Worm (Caenorhabditis elegans) whole organism, young adult: ENCODE data around the gene C56G2.4.

Source experiments
- F10E7.11 ChIP-seq: sonication (generic microtip); optimal IDR thresholded peaks from 2 replicates; lab custom pipeline; 2017; ENCODE audit warnings: mild to moderate bottlenecking, missing genetic modification characterization, moderate library complexity, missing compliant biosample characterization
- F33H1.4 ChIP-seq: fragments of 200-800 bp; sonication (Bioruptor generic); IDR thresholded peaks from 2 replicates; pipeline ENCODE4 v1.3.6; 2022; ENCODE audit warnings: missing genetic modification reagents, missing genetic modification characterization, missing compliant biosample characterization
- F37B4.10 ChIP-seq: fragments of 200-800 bp; sonication (Bioruptor generic); IDR thresholded peaks from 2 replicates; pipeline ENCODE4 v1.3.6; 2022; ENCODE audit warnings: missing genetic modification characterization, missing compliant biosample characterization
- F39B2.1 ChIP-seq: fragments of 200-800 bp; sonication (Bioruptor generic); IDR thresholded peaks from 2 replicates; pipeline ENCODE4 v1.3.6; 2022; ENCODE audit warnings: missing genetic modification reagents, missing genetic modification characterization, missing compliant biosample characterization
- F57C9.4 ChIP-seq: sonication (generic microtip); optimal IDR thresholded peaks from 2 replicates; lab custom pipeline; 2017; ENCODE audit warnings: mild to moderate bottlenecking, missing genetic modification characterization, missing compliant biosample characterization
- K11D2.4 ChIP-seq: fragments of 200-800 bp; sonication (Bioruptor generic); IDR thresholded peaks from 2 replicates; pipeline ENCODE4 v1.3.6; 2022; ENCODE audit warnings: missing genetic modification reagents, missing genetic modification characterization, missing compliant biosample characterization
- akir-1 ChIP-seq: fragments of 200-800 bp; sonication (Bioruptor generic); optimal IDR thresholded peaks from 2 replicates; lab custom pipeline; 2018; ENCODE audit warnings: mild to moderate bottlenecking, missing genetic modification characterization, moderate library complexity, missing compliant biosample characterization
- ama-1 ChIP-seq, 3 experiments: fragments of 150-350 bp in 1 of 3; sonication (generic microtip) in 2 of 3; optimal IDR thresholded peaks; 2 replicates each; lab custom pipeline; 2014 to 2018; ENCODE audit warnings: missing biosample characterization in 2 of 3, missing genetic modification characterization in 2 of 3, missing genetic modification reagents in 2 of 3
- aptf-3 ChIP-seq: fragments of 200-800 bp; sonication (Bioruptor generic); IDR thresholded peaks from 2 replicates; pipeline ENCODE4 v1.3.6; 2022; ENCODE audit warnings: missing genetic modification characterization, missing compliant biosample characterization
- attf-3 ChIP-seq: fragments of 200-800 bp; sonication (Bioruptor generic); conservative IDR thresholded peaks from 2 replicates; pipeline ENCODE4 v1.3.6; 2022; ENCODE audit warnings: missing genetic modification reagents, missing genetic modification characterization, missing compliant biosample characterization
- attf-6 ChIP-seq: fragments of 200-800 bp; sonication (Bioruptor generic); IDR thresholded peaks from 2 replicates; pipeline ENCODE4 v1.3.6; 2022; ENCODE audit warnings: missing genetic modification reagents, missing genetic modification characterization, missing compliant biosample characterization
- bed-1 ChIP-seq: fragments of 200-800 bp; sonication (Bioruptor generic); IDR thresholded peaks from 2 replicates; pipeline ENCODE4 v1.3.6; 2022; ENCODE audit warnings: missing genetic modification reagents, missing genetic modification characterization, missing compliant biosample characterization
- bed-2 ChIP-seq: fragments of 200-800 bp; sonication (Bioruptor generic); IDR thresholded peaks from 2 replicates; pipeline ENCODE4 v1.3.6; 2022; ENCODE audit warnings: missing genetic modification reagents, missing genetic modification characterization, missing compliant biosample characterization
- cebp-1 ChIP-seq, 2 experiments: fragments of 200-800 bp in 1 of 2; sonication (Bioruptor generic) in 1 of 2; sonication (generic microtip) in 1 of 2; IDR thresholded peaks in 1 of 2; optimal IDR thresholded peaks in 1 of 2; 2 replicates each; pipeline versions ENCODE4 v1.3.6 to Lab custom; 2017 to 2022; ENCODE audit warnings: missing compliant biosample characterization in 2 of 2, missing genetic modification characterization in 2 of 2, mild to moderate bottlenecking in 1 of 2, missing genetic modification reagents in 1 of 2, moderate library complexity in 1 of 2
- cebp-2 ChIP-seq: fragments of 200-800 bp; sonication (Bioruptor generic); IDR thresholded peaks from 2 replicates; pipeline ENCODE4 v1.3.6; 2022; ENCODE audit warnings: missing genetic modification characterization, missing compliant biosample characterization
- ceh-100 ChIP-seq: fragments of 200-800 bp; sonication (Bioruptor generic); IDR thresholded peaks from 2 replicates; pipeline ENCODE4 v1.3.6; 2022; ENCODE audit warnings: missing genetic modification reagents, missing genetic modification characterization, missing compliant biosample characterization
- ceh-58 ChIP-seq: fragments of 200-800 bp; sonication (Bioruptor generic); IDR thresholded peaks from 2 replicates; pipeline ENCODE4 v1.3.6; 2022; ENCODE audit warnings: missing genetic modification characterization, missing compliant biosample characterization
- dox-1 ChIP-seq: fragments of 200-800 bp; sonication (Bioruptor generic); IDR thresholded peaks from 2 replicates; pipeline ENCODE4 v1.3.6; 2022; ENCODE audit warnings: missing genetic modification reagents, missing genetic modification characterization, missing compliant biosample characterization
- dpff-1 ChIP-seq: sonication (generic microtip); optimal IDR thresholded peaks from 2 replicates; lab custom pipeline; 2017; ENCODE audit warnings: mild to moderate bottlenecking, missing genetic modification characterization, missing compliant biosample characterization
- egl-44 ChIP-seq: fragments of 200-800 bp; sonication (Bioruptor generic); IDR thresholded peaks from 2 replicates; pipeline ENCODE4 v1.3.6; 2022; ENCODE audit warnings: missing genetic modification reagents, missing genetic modification characterization, missing compliant biosample characterization
- him-1 ChIP-seq: sonication (generic microtip); optimal IDR thresholded peaks from 2 replicates; lab custom pipeline; 2016; ENCODE audit warnings: missing genotype, missing genetic modification reagents, missing genetic modification characterization, missing compliant biosample characterization
- hmg-1.2 ChIP-seq: fragments of 200-800 bp; sonication (Bioruptor generic); IDR thresholded peaks from 2 replicates; pipeline ENCODE4 v1.3.6; 2022; ENCODE audit warnings: missing genetic modification reagents, missing genetic modification characterization, missing compliant biosample characterization
- hmg-20 ChIP-seq: fragments of 200-800 bp; sonication (Bioruptor generic); IDR thresholded peaks from 2 replicates; pipeline ENCODE4 v1.3.6; 2022; ENCODE audit warnings: missing genetic modification reagents, missing genetic modification characterization, missing compliant biosample characterization
- lag-1 ChIP-seq: fragments of 200-800 bp; sonication (Bioruptor generic); IDR thresholded peaks from 2 replicates; pipeline ENCODE4 v1.3.6; 2022; ENCODE audit warnings: missing genetic modification reagents, missing genetic modification characterization, missing compliant biosample characterization
- let-526 ChIP-seq: fragments of 200-800 bp; sonication (Bioruptor generic); IDR thresholded peaks from 2 replicates; pipeline ENCODE4 v1.3.6; 2022; ENCODE audit warnings: missing genetic modification reagents, missing genetic modification characterization, missing compliant biosample characterization
- let-607 ChIP-seq, 2 experiments: fragments of 200-800 bp in 1 of 2; sonication (Bioruptor generic) in 1 of 2; sonication (generic microtip) in 1 of 2; optimal IDR thresholded peaks; 2 replicates each; lab custom pipeline; 2016 to 2018; ENCODE audit warnings: mild to moderate bottlenecking in 2 of 2, missing compliant biosample characterization in 2 of 2, missing genetic modification characterization in 2 of 2, moderate library complexity in 2 of 2, missing genotype in 1 of 2
- lin-26 ChIP-seq: fragments of 200-800 bp; sonication (Bioruptor generic); IDR thresholded peaks from 2 replicates; pipeline ENCODE4 v1.3.6; 2022; ENCODE audit warnings: missing genetic modification reagents, missing genetic modification characterization, missing compliant biosample characterization
- lin-54 ChIP-seq: fragments of 200-800 bp; sonication (Bioruptor generic); optimal IDR thresholded peaks from 2 replicates; lab custom pipeline; 2018; ENCODE audit warnings: mild to moderate bottlenecking, missing genetic modification characterization, missing compliant biosample characterization
- madf-6 ChIP-seq: fragments of 200-800 bp; sonication (Bioruptor generic); IDR thresholded peaks from 2 replicates; pipeline ENCODE4 v1.3.6; 2022; ENCODE audit warnings: missing genetic modification reagents, missing genetic modification characterization, missing compliant biosample characterization
- madf-8 ChIP-seq: fragments of 200-800 bp; sonication (Bioruptor generic); conservative IDR thresholded peaks from 2 replicates; pipeline ENCODE4 v1.3.6; 2022; ENCODE audit warnings: missing genetic modification reagents, missing genetic modification characterization, missing compliant biosample characterization
- mes-4 ChIP-seq: sonication (generic microtip); optimal IDR thresholded peaks from 2 replicates; lab custom pipeline; 2016; ENCODE audit warnings: missing genotype, missing genetic modification characterization, missing compliant biosample characterization
- mxl-1 ChIP-seq: sonication (generic microtip); optimal IDR thresholded peaks from 2 replicates; lab custom pipeline; 2016; ENCODE audit warnings: missing genetic modification characterization, missing compliant biosample characterization
- nfya-1 ChIP-seq: sonication (generic microtip); optimal IDR thresholded peaks from 2 replicates; lab custom pipeline; 2017; ENCODE audit warnings: antibody characterized with exemption, missing compliant biosample characterization, missing genetic modification characterization, borderline replicate concordance; ENCODE audit not compliant: insufficient read depth
- nhr-120 ChIP-seq: fragments of 200-800 bp; sonication (Bioruptor generic); IDR thresholded peaks from 2 replicates; pipeline ENCODE4 v1.3.6; 2022; ENCODE audit warnings: missing genetic modification characterization, missing compliant biosample characterization
- nhr-179 ChIP-seq: sonication (generic microtip); optimal IDR thresholded peaks from 2 replicates; lab custom pipeline; 2016; ENCODE audit warnings: mild to moderate bottlenecking, missing genetic modification characterization, missing compliant biosample characterization
- nhr-80 ChIP-seq: sonication (generic microtip); optimal IDR thresholded peaks from 2 replicates; lab custom pipeline; 2016; ENCODE audit warnings: missing genetic modification characterization, missing compliant biosample characterization
- rec-8 ChIP-seq, 2 experiments: sonication (generic microtip); optimal IDR thresholded peaks; 2 replicates each; lab custom pipeline; 2016; ENCODE audit warnings: mild to moderate bottlenecking in 2 of 2, missing genetic modification characterization in 2 of 2, missing genetic modification reagents in 2 of 2, missing genotype in 2 of 2, missing biosample characterization in 1 of 2, missing compliant biosample characterization in 1 of 2, moderate library complexity in 1 of 2
- rpc-1 ChIP-seq, 2 experiments: fragments of 150-350 bp in 1 of 2; sonication (generic microtip) in 1 of 2; optimal IDR thresholded peaks; 2 replicates each; lab custom pipeline; 2014 to 2018; ENCODE audit warnings: missing biosample characterization in 1 of 2, missing genetic modification characterization in 1 of 2, missing genetic modification reagents in 1 of 2, missing genotype in 1 of 2
- snpc-1.3 ChIP-seq: sonication (generic microtip); optimal IDR thresholded peaks from 2 replicates; lab custom pipeline; 2017; ENCODE audit warnings: missing genetic modification characterization, mild to moderate bottlenecking, missing compliant biosample characterization, antibody characterized with exemption, moderate library complexity, missing genotype, missing genetic modification reagents; ENCODE audit not compliant: insufficient read depth
- snpc-4 ChIP-seq, 5 experiments: fragments of 150-350 bp in 1 of 5; sonication (generic microtip) in 4 of 5; optimal IDR thresholded peaks; 2 replicates each; lab custom pipeline; 2014 to 2018; ENCODE audit warnings: missing genetic modification characterization in 5 of 5, missing biosample characterization in 3 of 5, antibody characterized with exemption in 2 of 5, mild to moderate bottlenecking in 2 of 5, missing compliant biosample characterization in 2 of 5, missing genotype in 2 of 5, moderate library complexity in 2 of 5, missing genetic modification reagents in 1 of 5
- somi-1 ChIP-seq: fragments of 200-800 bp; sonication (Bioruptor generic); optimal IDR thresholded peaks from 2 replicates; lab custom pipeline; 2018; ENCODE audit warnings: mild to moderate bottlenecking, missing genetic modification characterization, missing compliant biosample characterization
- sptf-2 ChIP-seq: fragments of 200-800 bp; sonication (Bioruptor generic); optimal IDR thresholded peaks from 2 replicates; lab custom pipeline; 2018; ENCODE audit warnings: mild to moderate bottlenecking, missing genetic modification characterization, missing compliant biosample characterization
- ztf-22 ChIP-seq: fragments of 200-800 bp; sonication (Bioruptor generic); optimal IDR thresholded peaks from 2 replicates; lab custom pipeline; 2018; ENCODE audit warnings: mild to moderate bottlenecking, missing genetic modification characterization, moderate library complexity, missing compliant biosample characterization
- ztf-6 ChIP-seq: fragments of 200-800 bp; sonication (Bioruptor generic); IDR thresholded peaks from 2 replicates; pipeline ENCODE4 v1.3.6; 2022; ENCODE audit warnings: missing genetic modification reagents, missing genetic modification characterization, missing compliant biosample characterization

C56G2.4 gene

ce11 chrIII:6373850-6374474 is 42.4 kb downstream of the C56G2.4 start:
- TF ChIP-seq hmg-1.2 (peak; percentile 48), nhr-179 (tag; lab: Kevin White, UChicago) (no peak), attf-6 (GFP tag; lab: Robert Waterston, UW) (peak; percentile 81), mxl-1 (tag; lab: Kevin White, UChicago) (peak; percentile 38), rec-8 (tag; optimal IDR thresholded peaks at IDR 0.05; lab: Kevin White, UChicago) (peak in 1 of 2 experiments; percentile 47), snpc-1.3 (tag; lab: Kevin White, UChicago) (peak; percentile 32), ceh-58 (no peak), lin-54 (GFP tag; lab: Kevin White, UChicago) (peak; percentile 73), let-526 (GFP tag; lab: Robert Waterston, UW) (no peak), dpff-1 (no peak), ceh-100 (peak; percentile 36; the same call in 1 of the 2 replicates), F39B2.1 (GFP tag; lab: Robert Waterston, UW) (peak; percentile 3; the same call in 1 of the 2 replicates), let-607 (tag; optimal IDR thresholded peaks at IDR 0.05; lab: Kevin White, UChicago) (peak in 1 of 2 experiments; percentile 39), hmg-20 (GFP tag; lab: Robert Waterston, UW) (no peak; the same call in 1 of the 2 replicates), somi-1 (GFP tag; lab: Kevin White, UChicago) (peak; percentile 38), him-1 (tag; lab: Kevin White, UChicago) (peak; percentile 99), dox-1 (peak; percentile 82), madf-8 (GFP tag; lab: Robert Waterston, UW) (0 out of 2 replicates have a peak, but pooled peaks have one; percentile 37), sptf-2 (GFP tag; lab: Kevin White, UChicago) (peak; percentile 49), attf-3 (0 out of 2 replicates have a peak, but pooled peaks have one; percentile 18), nhr-80 (tag; lab: Kevin White, UChicago) (no peak), akir-1 (no peak), cebp-1 (GFP tag; IDR thresholded peaks at IDR 0.05; lab: Robert Waterston, UW) (no peak), cebp-1 (tag; optimal IDR thresholded peaks at IDR 0.05; lab: Kevin White, UChicago) (peak; percentile 65), snpc-4 (GFP tag; optimal IDR thresholded peaks at IDR 0.05; lab: Kevin White, UChicago) (peak; percentile 69), snpc-4 (tag; optimal IDR thresholded peaks at IDR 0.05; lab: Kevin White, UChicago) (peak in 2 of 4 experiments; percentile 10 to 63), rpc-1 (optimal IDR thresholded peaks at IDR 0.05; lab: Kevin White, UChicago) (no peak), rpc-1 (tag; optimal IDR thresholded peaks at IDR 0.05; lab: Kevin White, UChicago) (peak; percentile 11), nhr-120 (GFP tag; lab: Robert Waterston, UW) (0 out of 2 replicates have a peak, but pooled peaks have one; percentile 51), aptf-3 (GFP tag; lab: Robert Waterston, UW) (no peak), madf-6 (GFP tag; lab: Robert Waterston, UW) (peak; percentile 77), cebp-2 (no peak), F57C9.4 (tag; lab: Kevin White, UChicago) (no peak), bed-2 (GFP tag; lab: Robert Waterston, UW) (no peak), egl-44 (GFP tag; lab: Robert Waterston, UW) (peak; percentile 15), nfya-1 (tag; lab: Kevin White, UChicago) (no peak), lag-1 (GFP tag; lab: Robert Waterston, UW) (no peak), mes-4 (peak; percentile 14), F33H1.4 (peak; percentile 38), bed-1 (GFP tag; lab: Robert Waterston, UW) (no peak), ztf-22 (no peak), F37B4.10 (GFP tag; lab: Robert Waterston, UW) (0 out of 2 replicates have a peak, but pooled peaks have one; percentile 33), F10E7.11 (tag; lab: Kevin White, UChicago) (no peak), ama-1 (optimal IDR thresholded peaks at IDR 0.05; lab: Kevin White, UChicago) (no peak), ama-1 (GFP tag; optimal IDR thresholded peaks at IDR 0.05; lab: Kevin White, UChicago) (peak in 1 of 2 experiments; percentile 82), ztf-6 (GFP tag; lab: Robert Waterston, UW) (no peak), K11D2.4 (GFP tag; lab: Robert Waterston, UW) (0 out of 2 replicates have a peak, but pooled peaks have one; percentile 36), lin-26 (peak; percentile 80)
